Fruit fly (Drosophila melanogaster): ENCODE results near the gene CG12885.

The CG12885 gene

DNA sequence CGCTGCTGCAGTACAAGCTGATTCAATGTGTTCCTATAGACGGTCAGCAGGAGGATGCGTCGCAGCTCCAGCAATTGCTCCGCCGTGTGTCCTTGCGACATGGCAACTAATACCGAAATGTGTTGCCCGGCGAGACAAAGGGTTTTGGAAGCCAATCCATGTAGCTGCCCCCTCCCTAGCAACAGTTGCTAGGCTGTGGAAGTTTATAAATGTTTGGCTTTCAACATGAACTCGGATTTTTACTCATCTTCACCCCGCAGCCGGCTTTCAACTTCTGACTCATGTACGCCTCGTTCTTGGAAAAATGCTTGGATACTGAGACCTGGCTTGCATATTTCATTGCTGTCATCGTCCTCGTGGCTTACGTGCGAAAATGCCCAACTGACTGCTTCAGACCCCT lies 3.5 kb upstream of the CG12885 start, which contains the start of gene CG13972:
CG13972 (minus strand) TSS at position 101 of the 400 bp plus-strand sequence.
- TF ChIP-seq Ets98B (GFP tag; IDR thresholded peaks at IDR 0.05) (no peak), CG15710 (tag; optimal IDR thresholded peaks at IDR 0.05) (no peak), CG8301 (tag; optimal IDR thresholded peaks at IDR 0.05) (no peak), CG13204 (GFP tag; optimal IDR thresholded peaks at IDR 0.05) (no peak), Pif1B (GFP tag; optimal IDR thresholded peaks at IDR 0.05) (no peak), fd96Ca (GFP tag; IDR thresholded peaks at IDR 0.05) (no peak), EcR (GFP tag; optimal IDR thresholded peaks at IDR 0.05) (no peak), CG8159 (tag; optimal IDR thresholded peaks at IDR 0.05) (no peak)

DNA sequence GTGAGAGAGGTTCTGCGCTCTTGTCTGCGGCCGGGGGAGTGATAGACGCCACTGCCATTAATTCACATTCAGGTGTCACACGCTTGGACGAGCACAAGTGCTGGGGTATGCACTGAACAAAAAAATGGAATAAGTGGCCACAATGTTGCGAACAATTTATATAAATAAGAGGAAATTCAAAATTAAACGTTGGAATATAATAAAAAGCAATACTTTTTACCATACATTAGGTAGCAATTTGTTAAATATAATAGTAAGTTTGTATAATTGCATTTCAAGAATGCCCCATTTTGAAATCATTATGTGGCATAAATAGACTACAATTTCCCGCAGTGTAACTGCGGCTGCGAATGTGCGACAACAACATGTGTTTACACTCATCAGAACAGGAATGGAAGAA lies 787 bp upstream of the CG12885 start:
- no peak for TF ChIP-seq fd96Ca (GFP tag; IDR thresholded peaks at IDR 0.05)
- peak; percentile 25 for TF ChIP-seq CG8159 (tag; optimal IDR thresholded peaks at IDR 0.05)

DNA sequence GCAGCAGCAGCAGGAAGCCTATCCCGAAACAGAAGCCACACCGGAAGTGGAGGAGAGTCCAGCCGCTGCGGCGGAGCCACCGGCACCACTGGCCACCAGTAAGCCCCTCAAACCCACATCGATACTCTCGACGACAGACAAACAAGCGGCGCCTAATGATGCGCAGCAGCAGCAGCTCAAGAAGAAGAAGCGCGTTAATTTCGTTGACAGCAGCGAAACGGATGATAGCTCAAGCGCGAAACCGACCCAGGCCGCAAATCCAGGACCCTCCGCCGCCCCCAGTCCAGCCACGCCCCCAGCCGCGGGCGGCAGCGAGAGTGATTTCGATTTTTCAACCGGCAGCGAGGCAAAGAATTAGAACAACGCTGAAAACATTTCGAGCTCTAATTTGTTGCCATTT lies 12.6 kb downstream of the CG12885 start:
- TF ChIP-seq fd96Ca (GFP tag; IDR thresholded peaks at IDR 0.05) (no peak), CG10348 (GFP tag; IDR thresholded peaks at IDR 0.05) (no peak), CG13204 (GFP tag; optimal IDR thresholded peaks at IDR 0.05) (no peak), CG32121 (GFP tag; IDR thresholded peaks at IDR 0.05) (no peak), Ets98B (GFP tag; IDR thresholded peaks at IDR 0.05) (no peak), CG8301 (tag; optimal IDR thresholded peaks at IDR 0.05) (no peak), CG17806 (tag; optimal IDR thresholded peaks at IDR 0.05) (no peak), EcR (GFP tag; optimal IDR thresholded peaks at IDR 0.05) (no peak), CG8159 (tag; optimal IDR thresholded peaks at IDR 0.05) (no peak)

DNA sequence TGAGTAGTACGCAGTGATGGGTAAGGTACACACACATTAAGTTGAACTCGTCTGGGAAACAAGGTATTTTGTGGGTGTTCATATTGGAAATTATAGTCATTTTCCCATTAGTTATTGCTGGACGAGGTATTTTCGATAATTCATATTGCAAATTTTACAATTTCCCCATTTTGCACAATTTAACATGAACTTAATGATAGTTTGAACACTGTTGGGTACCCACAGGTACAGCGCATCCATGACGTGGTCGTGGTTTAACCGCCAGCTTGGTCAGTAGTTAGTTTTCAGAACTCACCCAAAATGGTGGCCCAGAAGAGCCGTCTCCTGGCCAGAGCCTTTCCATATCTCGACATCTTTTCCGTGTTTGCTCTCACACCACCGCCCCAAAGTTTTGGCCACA lies 21.5 kb downstream of the CG12885 start, which contains the start of gene Gr98b:
Gr98b (plus strand) TSS at position 301 of the 400 bp plus-strand sequence.
- no peak for TF ChIP-seq CG15710 (tag; optimal IDR thresholded peaks at IDR 0.05)
- no peak for TF ChIP-seq EcR (GFP tag; optimal IDR thresholded peaks at IDR 0.05)
- no peak for TF ChIP-seq Snoo (tag; optimal IDR thresholded peaks at IDR 0.05)
- TF ChIP-seq CG9948 (tag; optimal IDR thresholded peaks at IDR 0.05), result no peak
- TF ChIP-seq CG4496 (GFP tag; IDR thresholded peaks at IDR 0.05), result no peak
- no peak for TF ChIP-seq gl (tag; optimal IDR thresholded peaks at IDR 0.05)
- no peak for TF ChIP-seq CG17806 (tag; optimal IDR thresholded peaks at IDR 0.05)
- TF ChIP-seq CG34367 (tag; optimal IDR thresholded peaks at IDR 0.05), result no peak
- no peak for TF ChIP-seq Pif1B (GFP tag; optimal IDR thresholded peaks at IDR 0.05)
- no peak for TF ChIP-seq CG14655 (GFP tag; optimal IDR thresholded peaks at IDR 0.05)
- no peak for TF ChIP-seq D1 (tag; optimal IDR thresholded peaks at IDR 0.05)
- no peak for TF ChIP-seq CG13204 (GFP tag; optimal IDR thresholded peaks at IDR 0.05)
- TF ChIP-seq Ets98B (GFP tag; IDR thresholded peaks at IDR 0.05), result no peak
- TF ChIP-seq CG12605 (GFP tag; IDR thresholded peaks at IDR 0.05), result no peak
- TF ChIP-seq rn (GFP tag; IDR thresholded peaks at IDR 0.05), result no peak
- no peak for TF ChIP-seq CG8159 (tag; optimal IDR thresholded peaks at IDR 0.05)
- TF ChIP-seq fd96Ca (GFP tag; IDR thresholded peaks at IDR 0.05), result no peak
- no peak for TF ChIP-seq CG10348 (GFP tag; IDR thresholded peaks at IDR 0.05)
- no peak for TF ChIP-seq CG32121 (GFP tag; IDR thresholded peaks at IDR 0.05)
- no peak for TF ChIP-seq CG8301 (tag; optimal IDR thresholded peaks at IDR 0.05)

DNA sequence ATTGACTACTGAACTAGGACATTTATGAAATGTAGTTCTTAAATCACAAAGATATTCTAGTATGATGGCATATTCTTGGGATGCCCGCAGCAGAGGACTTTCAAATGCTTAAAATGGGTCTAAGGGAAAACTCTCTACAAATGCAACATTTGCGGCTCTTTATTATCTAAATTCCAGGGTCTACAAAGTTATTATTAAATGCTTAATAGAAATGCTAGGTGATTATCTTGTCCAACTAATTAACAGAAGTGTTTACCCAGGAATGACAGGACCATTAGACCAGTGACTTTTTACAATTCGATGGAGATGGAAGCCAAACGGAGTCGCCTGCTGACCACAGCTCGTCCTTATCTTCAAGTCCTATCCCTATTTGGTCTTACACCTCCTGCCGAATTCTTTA lies 23.5 kb downstream of the CG12885 start, which contains the start of gene Gr98c:
Gr98c (plus strand) TSS at position 301 of the 400 bp plus-strand sequence.
- TF ChIP-seq EcR (GFP tag; optimal IDR thresholded peaks at IDR 0.05), result no peak
- no peak for TF ChIP-seq CG10348 (GFP tag; IDR thresholded peaks at IDR 0.05)
- no peak for TF ChIP-seq CG8159 (tag; optimal IDR thresholded peaks at IDR 0.05)
- TF ChIP-seq CG12605 (GFP tag; IDR thresholded peaks at IDR 0.05), result no peak
- no peak for TF ChIP-seq CG17806 (tag; optimal IDR thresholded peaks at IDR 0.05)
- no peak for TF ChIP-seq D1 (tag; optimal IDR thresholded peaks at IDR 0.05)
- no peak for TF ChIP-seq Snoo (tag; optimal IDR thresholded peaks at IDR 0.05)
- TF ChIP-seq CG32121 (GFP tag; IDR thresholded peaks at IDR 0.05), result no peak
- TF ChIP-seq CG4496 (GFP tag; IDR thresholded peaks at IDR 0.05), result no peak
- no peak for TF ChIP-seq CG9948 (tag; optimal IDR thresholded peaks at IDR 0.05)
- TF ChIP-seq Pif1A (GFP tag; optimal IDR thresholded peaks at IDR 0.05), result no peak
- TF ChIP-seq rn (GFP tag; IDR thresholded peaks at IDR 0.05), result no peak
- no peak for TF ChIP-seq CG15710 (tag; optimal IDR thresholded peaks at IDR 0.05)
- no peak for TF ChIP-seq CG14655 (GFP tag; optimal IDR thresholded peaks at IDR 0.05)
- TF ChIP-seq CG8301 (tag; optimal IDR thresholded peaks at IDR 0.05), result no peak
- TF ChIP-seq CG34367 (tag; optimal IDR thresholded peaks at IDR 0.05), result no peak
- no peak for TF ChIP-seq Ets98B (GFP tag; IDR thresholded peaks at IDR 0.05)
- TF ChIP-seq Pif1B (GFP tag; optimal IDR thresholded peaks at IDR 0.05), result no peak

DNA sequence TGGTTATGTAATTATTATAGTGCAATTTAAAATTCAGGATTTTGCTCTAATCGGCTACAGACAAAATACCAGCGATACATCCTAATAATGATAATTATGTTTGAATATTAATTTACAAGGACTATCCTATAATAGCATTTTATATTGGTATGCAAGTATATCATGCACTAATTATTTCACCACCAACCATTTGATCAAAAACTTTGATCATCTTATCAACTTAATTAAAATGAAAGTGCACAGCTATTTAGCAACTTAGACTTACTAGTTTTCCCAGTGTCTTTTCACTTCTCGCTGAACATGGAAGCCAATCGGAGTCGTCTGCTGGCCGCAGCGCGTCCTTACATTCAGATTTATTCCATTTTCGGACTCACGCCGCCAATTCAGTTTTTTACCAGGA lies 25.1 kb downstream of the CG12885 start, which contains the start of gene Gr98d:
Gr98d (plus strand) TSS at position 301 of the 400 bp plus-strand sequence.
- no peak for TF ChIP-seq CG32121 (GFP tag; IDR thresholded peaks at IDR 0.05)
- no peak for TF ChIP-seq CG9948 (tag; optimal IDR thresholded peaks at IDR 0.05)
- TF ChIP-seq Ets98B (GFP tag; IDR thresholded peaks at IDR 0.05), result no peak
- no peak for TF ChIP-seq CG17806 (tag; optimal IDR thresholded peaks at IDR 0.05)
- no peak for TF ChIP-seq gl (tag; optimal IDR thresholded peaks at IDR 0.05)
- TF ChIP-seq rn (GFP tag; IDR thresholded peaks at IDR 0.05), result no peak
- no peak for TF ChIP-seq CG12605 (GFP tag; IDR thresholded peaks at IDR 0.05)
- TF ChIP-seq fd96Ca (GFP tag; IDR thresholded peaks at IDR 0.05), result no peak
- no peak for TF ChIP-seq EcR (GFP tag; optimal IDR thresholded peaks at IDR 0.05)
- no peak for TF ChIP-seq Pif1B (GFP tag; optimal IDR thresholded peaks at IDR 0.05)
